Worm (Caenorhabditis elegans) whole organism, young adult: ENCODE data around the gene Y47D3A.1.
A peak's percentile ranks its signal among the peaks of the same experiment; 100 is the strongest.

Experiments used
- Y95B8A.8 ChIP-seq: fragments of 200-800 bp; sonication (Bioruptor generic); IDR thresholded peaks from 2 replicates; pipeline ENCODE4 v1.3.6; 2022; ENCODE audit warnings: missing genetic modification reagents, missing genetic modification characterization, missing compliant biosample characterization
- atf-7 ChIP-seq: sonication (generic microtip); optimal IDR thresholded peaks from 2 replicates; lab custom pipeline; 2017; ENCODE audit warnings: mild to moderate bottlenecking, missing genetic modification characterization, missing compliant biosample characterization
- bed-2 ChIP-seq: fragments of 200-800 bp; sonication (Bioruptor generic); IDR thresholded peaks from 2 replicates; pipeline ENCODE4 v1.3.6; 2022; ENCODE audit warnings: missing genetic modification reagents, missing genetic modification characterization, missing compliant biosample characterization
- egrh-3 ChIP-seq: fragments of 200-800 bp; sonication (Bioruptor generic); IDR thresholded peaks from 2 replicates; pipeline ENCODE4 v1.3.6; 2022; ENCODE audit warnings: missing genetic modification reagents, missing genetic modification characterization, missing compliant biosample characterization
- fkh-3 ChIP-seq: sonication (generic microtip); optimal IDR thresholded peaks from 2 replicates; lab custom pipeline; 2016; ENCODE audit warnings: mild to moderate bottlenecking, missing genetic modification characterization, missing compliant biosample characterization
- lir-1 ChIP-seq: fragments of 200-800 bp; sonication (Bioruptor generic); conservative IDR thresholded peaks from 2 replicates; pipeline ENCODE4 v1.3.6; 2022; ENCODE audit warnings: missing genetic modification reagents, missing genetic modification characterization, missing compliant biosample characterization
- lsl-1 ChIP-seq: fragments of 200-800 bp; sonication (Bioruptor generic); optimal IDR thresholded peaks from 2 replicates; lab custom pipeline; 2018; ENCODE audit warnings: mild to moderate bottlenecking, missing genetic modification characterization, moderate library complexity, missing compliant biosample characterization
- madf-6 ChIP-seq: fragments of 200-800 bp; sonication (Bioruptor generic); IDR thresholded peaks from 2 replicates; pipeline ENCODE4 v1.3.6; 2022; ENCODE audit warnings: missing genetic modification reagents, missing genetic modification characterization, missing compliant biosample characterization
- nfyb-1 ChIP-seq: fragments of 200-800 bp; sonication (Bioruptor generic); IDR thresholded peaks from 2 replicates; pipeline ENCODE4 v1.3.6; 2022; ENCODE audit warnings: missing genetic modification reagents, missing genetic modification characterization, missing compliant biosample characterization
- pha-4 ChIP-seq: fragments of 150-350 bp; sonication (generic microtip); optimal IDR thresholded peaks from 2 replicates; lab custom pipeline; 2014; ENCODE audit warnings: missing biosample characterization, missing genetic modification reagents, missing genetic modification characterization
- repo-1 ChIP-seq: sonication (generic microtip); optimal IDR thresholded peaks from 2 replicates; lab custom pipeline; 2017; ENCODE audit warnings: mild to moderate bottlenecking, missing genetic modification characterization, missing compliant biosample characterization
- snpc-4 ChIP-seq, 5 experiments: fragments of 150-350 bp in 1 of 5; sonication (generic microtip) in 4 of 5; optimal IDR thresholded peaks; 2 replicates each; lab custom pipeline; 2014 to 2018; ENCODE audit warnings: missing genetic modification characterization in 5 of 5, missing biosample characterization in 3 of 5, antibody characterized with exemption in 2 of 5, mild to moderate bottlenecking in 2 of 5, missing compliant biosample characterization in 2 of 5, missing genotype in 2 of 5, moderate library complexity in 2 of 5, missing genetic modification reagents in 1 of 5
- sptf-2 ChIP-seq: fragments of 200-800 bp; sonication (Bioruptor generic); optimal IDR thresholded peaks from 2 replicates; lab custom pipeline; 2018; ENCODE audit warnings: mild to moderate bottlenecking, missing genetic modification characterization, missing compliant biosample characterization
- tlf-1 ChIP-seq: fragments of 200-800 bp; sonication (Bioruptor generic); optimal IDR thresholded peaks from 2 replicates; lab custom pipeline; 2018; ENCODE audit warnings: mild to moderate bottlenecking, missing genetic modification characterization, missing compliant biosample characterization

DNA sequence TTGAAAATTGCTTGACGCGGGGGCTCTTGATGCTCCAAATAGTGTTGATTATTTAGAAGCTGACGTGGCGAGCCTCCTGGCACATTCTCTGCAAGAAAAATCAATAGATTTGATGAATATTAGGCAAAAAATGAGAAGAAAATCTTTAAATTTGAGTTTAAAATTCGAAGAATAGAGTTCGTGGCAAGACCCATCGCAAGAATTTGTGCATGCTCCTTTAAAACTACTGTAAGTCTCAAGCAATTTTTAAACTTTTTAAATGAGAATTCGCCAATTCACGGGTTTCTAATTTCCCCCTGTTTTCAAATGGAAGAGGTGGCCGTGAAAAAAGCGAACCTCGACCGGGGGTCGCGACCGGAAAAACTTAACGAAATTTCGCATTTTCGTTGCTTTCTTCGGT, 27.8 kb downstream of the Y47D3A.1 start:
- TF ChIP-seq fkh-3 (no peak), nfyb-1 (no peak), sptf-2 (GFP tag; lab: Kevin White, UChicago) (no peak), tlf-1 (GFP tag; lab: Kevin White, UChicago) (no peak), Y95B8A.8 (GFP tag; lab: Robert Waterston, UW) (no peak), lir-1 (GFP tag; lab: Robert Waterston, UW) (no peak), lsl-1 (GFP tag; lab: Kevin White, UChicago) (peak; percentile 52), pha-4 (tag; lab: Kevin White, UChicago) (no peak), bed-2 (GFP tag; lab: Robert Waterston, UW) (no peak), atf-7 (no peak), snpc-4 (GFP tag; optimal IDR thresholded peaks at IDR 0.05; lab: Kevin White, UChicago) (no peak), snpc-4 (tag; optimal IDR thresholded peaks at IDR 0.05; lab: Kevin White, UChicago) (no peak), madf-6 (GFP tag; lab: Robert Waterston, UW) (peak; percentile 40; the same call in 1 of the 2 replicates), egrh-3 (GFP tag; lab: Robert Waterston, UW) (no peak), repo-1 (no peak)
